Worm (Caenorhabditis elegans): ENCODE results near the gene cyc-2.1.

- TF ChIP-seq ztf-23 (GFP tag; IDR thresholded peaks at IDR 0.05) (no peak), ref-1 (GFP tag; conservative IDR thresholded peaks at IDR 0.05) (no peak), klf-2 (GFP tag; conservative IDR thresholded peaks at IDR 0.05) (no peak), flt-1 (GFP tag; IDR thresholded peaks at IDR 0.05) (no peak), ztf-29 (GFP tag; IDR thresholded peaks at IDR 0.05) (no peak), T22C8.4 (GFP tag; IDR thresholded peaks at IDR 0.05) (no peak), tab-1 (GFP tag; IDR thresholded peaks at IDR 0.05) (no peak), cog-1 (tag; optimal IDR thresholded peaks at IDR 0.05) (no peak)
Measured at ce11 chrIV:4771792-4772191, 23.0 kb upstream of the cyc-2.1 start, which contains the start of gene R11E3.2.

Measured in whole organism, midembryonic.